Worm (Caenorhabditis elegans): ENCODE data around the gene str-149.

DNA sequence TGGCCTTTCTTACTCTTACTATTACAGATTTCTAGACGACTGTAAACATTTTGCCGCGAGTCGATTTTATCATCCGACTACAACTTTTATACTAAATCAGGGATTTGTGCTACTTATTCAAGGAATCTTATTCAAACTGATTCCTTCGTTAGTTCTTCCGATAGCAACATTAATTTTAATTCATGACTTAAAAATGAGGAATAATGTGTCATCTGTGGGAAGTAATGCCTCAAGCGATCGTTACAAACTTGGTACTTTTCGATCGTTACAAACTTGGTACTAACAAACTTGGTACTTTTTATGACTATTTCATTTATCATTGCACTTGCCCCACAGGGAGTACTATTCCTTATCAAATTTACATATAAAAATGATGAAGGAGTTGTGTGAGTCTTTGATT is 44.2 kb downstream of the str-149 start, which contains the start of gene Y70C5A.4:
- TF ChIP-seq ama-1 (optimal IDR thresholded peaks at IDR 0.05) (no peak), tbx-37 (GFP tag; conservative IDR thresholded peaks at IDR 0.05) (no peak), tbx-11 (GFP tag; IDR thresholded peaks at IDR 0.05) (no peak), hmbx-1 (tag; optimal IDR thresholded peaks at IDR 0.05) (no peak), flt-1 (GFP tag; IDR thresholded peaks at IDR 0.05) (no peak), ets-7 (tag; optimal IDR thresholded peaks at IDR 0.05) (no peak), sea-1 (GFP tag; conservative IDR thresholded peaks at IDR 0.05) (no peak), hmg-4 (GFP tag; optimal IDR thresholded peaks at IDR 0.05) (no peak)
